Fruit fly (Drosophila melanogaster) whole organism, embryonic: ENCODE results near the gene CG42366.

ENCODE experiments used
- Atf-2 ChIP-seq: fragments of 200-800 bp; sonication (Bioruptor generic); optimal IDR thresholded peaks from 2 replicates; lab custom pipeline; 2016; ENCODE audit warnings: missing biosample characterization, missing genetic modification characterization
- CG10431 ChIP-seq: fragments of 200-800 bp; sonication (Bioruptor generic); optimal IDR thresholded peaks from 3 replicates; lab custom pipeline; 2018; ENCODE audit warnings: missing biosample characterization, mild to moderate bottlenecking, missing genetic modification characterization
- CG10959 ChIP-seq: fragments of 200-800 bp; sonication (Bioruptor generic); IDR thresholded peaks from 2 replicates; pipeline ENCODE4 v1.3.6; 2022; ENCODE audit warnings: missing biosample characterization, missing genetic modification characterization
- CG10979 ChIP-seq: fragments of 200-800 bp; sonication (Bioruptor generic); optimal IDR thresholded peaks from 2 replicates; lab custom pipeline; 2018; ENCODE audit warnings: missing biosample characterization, mild to moderate bottlenecking, missing genetic modification characterization, moderate library complexity
- CG12104 ChIP-seq: fragments of 200-800 bp; sonication (Bioruptor generic); optimal IDR thresholded peaks from 3 replicates; lab custom pipeline; 2016; ENCODE audit warnings: missing biosample characterization, missing genetic modification characterization
- CG12219 ChIP-seq: fragments of 200-800 bp; sonication (Bioruptor generic); optimal IDR thresholded peaks from 3 replicates; lab custom pipeline; 2018; ENCODE audit warnings: missing biosample characterization, mild to moderate bottlenecking, missing genetic modification characterization
- CG13775 ChIP-seq: fragments of 200-800 bp; sonication (Bioruptor generic); optimal IDR thresholded peaks from 3 replicates; lab custom pipeline; 2017; ENCODE audit warnings: missing biosample characterization, mild to moderate bottlenecking, missing genetic modification characterization
- CG15073 ChIP-seq: fragments of 200-800 bp; sonication (Bioruptor generic); optimal IDR thresholded peaks from 2 replicates; lab custom pipeline; 2016; ENCODE audit warnings: missing biosample characterization, missing genetic modification characterization
- CG18619 ChIP-seq: fragments of 200-800 bp; sonication (Bioruptor generic); optimal IDR thresholded peaks from 3 replicates; lab custom pipeline; 2017; ENCODE audit warnings: missing biosample characterization, mild to moderate bottlenecking, missing genetic modification characterization
- CG30431 ChIP-seq: fragments of 200-800 bp; sonication (Bioruptor generic); optimal IDR thresholded peaks from 2 replicates; lab custom pipeline; 2017; ENCODE audit warnings: missing biosample characterization, missing genetic modification characterization
- CG31224 ChIP-seq: fragments of 200-800 bp; sonication (Bioruptor generic); IDR thresholded peaks from 2 replicates; pipeline ENCODE4 v1.3.6; 2022; ENCODE audit warnings: missing biosample characterization, missing genetic modification characterization
- CG31365 ChIP-seq: fragments of 200-800 bp; sonication (Bioruptor generic); optimal IDR thresholded peaks from 2 replicates; lab custom pipeline; 2018; ENCODE audit warnings: missing biosample characterization, mild to moderate bottlenecking, missing genetic modification characterization
- CG32772 ChIP-seq: fragments of 200-800 bp; sonication (Bioruptor generic); IDR thresholded peaks from 2 replicates; pipeline ENCODE4 v1.3.6; 2022; ENCODE audit warnings: missing biosample characterization, missing genetic modification characterization
- CG4328 ChIP-seq: fragments of 200-800 bp; sonication (Bioruptor generic); optimal IDR thresholded peaks from 3 replicates; lab custom pipeline; 2017; ENCODE audit warnings: missing biosample characterization, missing genetic modification reagents, missing genetic modification characterization
- CG6683 ChIP-seq: fragments of 200-800 bp; sonication (Bioruptor generic); optimal IDR thresholded peaks from 2 replicates; lab custom pipeline; 2017; ENCODE audit warnings: missing biosample characterization, mild to moderate bottlenecking, missing genetic modification characterization, missing genetic modification reagents
- CG6689 ChIP-seq: fragments of 200-800 bp; sonication (Bioruptor generic); IDR thresholded peaks from 2 replicates; pipeline ENCODE4 v1.3.6; 2022; ENCODE audit warnings: missing biosample characterization, missing genetic modification characterization
- CG7963 ChIP-seq: fragments of 200-800 bp; sonication (Bioruptor generic); IDR thresholded peaks from 3 replicates; pipeline ENCODE4 v1.3.6; 2022; ENCODE audit warnings: missing biosample characterization, missing genetic modification characterization; ENCODE audit not compliant: partially characterized antibody
- CG8924 ChIP-seq: fragments of 200-800 bp; optimal IDR thresholded peaks from 3 replicates; lab custom pipeline; 2019; ENCODE audit warnings: missing biosample characterization, mild to moderate bottlenecking, missing genetic modification characterization, moderate library complexity
- CG8944 ChIP-seq: fragments of 200-800 bp; sonication (Bioruptor generic); optimal IDR thresholded peaks from 3 replicates; lab custom pipeline; 2016; ENCODE audit warnings: missing biosample characterization, missing genetic modification characterization
- CG9437 ChIP-seq: fragments of 200-800 bp; sonication (Bioruptor generic); optimal IDR thresholded peaks from 2 replicates; lab custom pipeline; 2018; ENCODE audit warnings: missing biosample characterization, mild to moderate bottlenecking, missing genetic modification characterization
- CTCF ChIP-seq: fragments of 200-800 bp; sonication (Bioruptor generic); optimal IDR thresholded peaks from 2 replicates; lab custom pipeline; 2017; ENCODE audit warnings: missing biosample characterization, mild to moderate bottlenecking, missing genetic modification characterization, moderate library complexity
- Dek ChIP-seq: fragments of 200-800 bp; sonication (Bioruptor generic); optimal IDR thresholded peaks from 3 replicates; lab custom pipeline; 2019; ENCODE audit warnings: missing biosample characterization, mild to moderate bottlenecking, missing genetic modification characterization, moderate library complexity
- ERR ChIP-seq: fragments of 200-800 bp; sonication (Bioruptor generic); optimal IDR thresholded peaks from 2 replicates; lab custom pipeline; 2016; ENCODE audit warnings: missing biosample characterization, missing genetic modification characterization
- HmgZ ChIP-seq: fragments of 200-800 bp; sonication (Bioruptor generic); optimal IDR thresholded peaks from 2 replicates; lab custom pipeline; 2018; ENCODE audit warnings: missing biosample characterization, mild to moderate bottlenecking, missing genetic modification characterization
- Hr39 ChIP-seq: fragments of >200 bp; optimal IDR thresholded peaks from 2 replicates; lab custom pipeline; 2017
- Neu2 ChIP-seq: fragments of 200-800 bp; sonication (Bioruptor generic); optimal IDR thresholded peaks from 3 replicates; lab custom pipeline; 2016; ENCODE audit warnings: missing biosample characterization, missing genetic modification characterization, borderline replicate concordance
- Opbp ChIP-seq: fragments of 200-800 bp; sonication (Bioruptor generic); IDR thresholded peaks from 3 replicates; pipeline ENCODE4 v1.3.6; 2022; ENCODE audit warnings: missing biosample characterization, missing genetic modification characterization; ENCODE audit not compliant: partially characterized antibody
- Spps ChIP-seq: fragments of 200-800 bp; sonication (Bioruptor generic); optimal IDR thresholded peaks from 2 replicates; lab custom pipeline; 2018; ENCODE audit warnings: missing biosample characterization, mild to moderate bottlenecking, missing genetic modification characterization
- Stat92E ChIP-seq, 3 experiments: fragments of >200 bp in 2 of 3; fragments of 200-800 bp in 1 of 3; sonication (Bioruptor generic) in 1 of 3; optimal IDR thresholded peaks; 2 replicates each; lab custom pipeline; 2017 to 2019; ENCODE audit warnings: missing biosample characterization in 3 of 3, missing genetic modification characterization in 3 of 3, mild to moderate bottlenecking in 1 of 3, moderate library complexity in 1 of 3
- ab ChIP-seq: fragments of 200-800 bp; sonication (Bioruptor generic); optimal IDR thresholded peaks from 2 replicates; lab custom pipeline; 2016; ENCODE audit warnings: missing biosample characterization, missing genetic modification characterization
- ash1 ChIP-seq: fragments of 200-800 bp; sonication (Bioruptor generic); optimal IDR thresholded peaks from 2 replicates; lab custom pipeline; 2018; ENCODE audit warnings: missing biosample characterization, mild to moderate bottlenecking, missing genetic modification characterization
- ato ChIP-seq: fragments of 200-800 bp; sonication (Bioruptor generic); IDR thresholded peaks from 2 replicates; pipeline ENCODE4 v1.3.6; 2022; ENCODE audit warnings: missing biosample characterization, missing genetic modification characterization; ENCODE audit not compliant: partially characterized antibody
- bab2 ChIP-seq: fragments of 200-800 bp; sonication (Bioruptor generic); optimal IDR thresholded peaks from 2 replicates; lab custom pipeline; 2016; ENCODE audit warnings: missing biosample characterization, missing genetic modification characterization
- bigmax ChIP-seq: fragments of 200-800 bp; sonication (Bioruptor generic); optimal IDR thresholded peaks from 2 replicates; lab custom pipeline; 2018; ENCODE audit warnings: missing biosample characterization, mild to moderate bottlenecking, missing genetic modification characterization
- chm ChIP-seq: fragments of 200-800 bp; sonication (Bioruptor generic); IDR thresholded peaks from 2 replicates; pipeline ENCODE4 v1.3.6; 2022; ENCODE audit warnings: missing biosample characterization, missing genetic modification characterization
- cwo ChIP-seq: fragments of 200-800 bp; sonication (Bioruptor generic); optimal IDR thresholded peaks from 3 replicates; lab custom pipeline; 2017; ENCODE audit warnings: missing biosample characterization, missing genetic modification characterization, mild to moderate bottlenecking, moderate library complexity, missing genetic modification reagents
- dmrt99B ChIP-seq: fragments of 200-800 bp; sonication (Bioruptor generic); optimal IDR thresholded peaks from 2 replicates; lab custom pipeline; 2018; ENCODE audit warnings: missing biosample characterization, mild to moderate bottlenecking, missing genetic modification characterization, moderate library complexity
- ems ChIP-seq: fragments of 200-800 bp; sonication (Bioruptor generic); optimal IDR thresholded peaks from 3 replicates; lab custom pipeline; 2016; ENCODE audit warnings: missing biosample characterization, missing genetic modification characterization
- exex ChIP-seq: fragments of 200-800 bp; sonication (Bioruptor generic); optimal IDR thresholded peaks from 4 replicates; lab custom pipeline; 2018; ENCODE audit warnings: missing biosample characterization, mild to moderate bottlenecking, missing genetic modification characterization, moderate library complexity
- fu2 ChIP-seq: fragments of 200-800 bp; sonication (Bioruptor generic); optimal IDR thresholded peaks from 2 replicates; lab custom pipeline; 2016; ENCODE audit warnings: missing biosample characterization, missing genetic modification characterization
- gt ChIP-seq: fragments of 200-800 bp; sonication (Bioruptor generic); IDR thresholded peaks from 2 replicates; pipeline ENCODE4 v1.3.6; 2022; ENCODE audit warnings: missing biosample characterization, missing genetic modification characterization
- lab ChIP-seq: fragments of 200-800 bp; sonication (Bioruptor generic); optimal IDR thresholded peaks from 3 replicates; lab custom pipeline; 2017; ENCODE audit warnings: missing biosample characterization, missing genetic modification characterization, mild to moderate bottlenecking, moderate library complexity, missing genetic modification reagents
- phol ChIP-seq: fragments of 200-800 bp; sonication (Bioruptor generic); optimal IDR thresholded peaks from 3 replicates; lab custom pipeline; 2018; ENCODE audit warnings: missing biosample characterization, mild to moderate bottlenecking, missing genetic modification characterization, moderate library complexity
- row ChIP-seq: fragments of 200-800 bp; sonication (Bioruptor generic); IDR thresholded peaks from 3 replicates; pipeline ENCODE4 v1.3.6; 2022; ENCODE audit warnings: missing biosample characterization, missing genetic modification characterization
- sc ChIP-seq, 3 experiments: fragments of >200 bp in 2 of 3; fragments of 200-800 bp in 1 of 3; sonication (Bioruptor generic) in 1 of 3; optimal IDR thresholded peaks; 2 replicates in 2 of 3; 3 replicates in 1 of 3; lab custom pipeline; 2017; ENCODE audit warnings: mild to moderate bottlenecking in 1 of 3, missing biosample characterization in 1 of 3, missing genetic modification characterization in 1 of 3, missing genetic modification reagents in 1 of 3
- sd ChIP-seq: fragments of 200-800 bp; sonication (Bioruptor generic); optimal IDR thresholded peaks from 3 replicates; lab custom pipeline; 2018; ENCODE audit warnings: missing biosample characterization, mild to moderate bottlenecking, missing genetic modification characterization, moderate library complexity
- tgo ChIP-seq: fragments of 200-800 bp; sonication (Bioruptor generic); IDR thresholded peaks from 3 replicates; pipeline ENCODE4 v1.3.6; 2022; ENCODE audit warnings: missing biosample characterization, missing genetic modification characterization
- tx ChIP-seq: fragments of 200-800 bp; sonication (Bioruptor generic); optimal IDR thresholded peaks from 2 replicates; lab custom pipeline; 2016; ENCODE audit warnings: missing biosample characterization, missing genetic modification characterization
- unc-4 ChIP-seq: fragments of 200-800 bp; sonication (Bioruptor generic); IDR thresholded peaks from 2 replicates; pipeline ENCODE4 v1.3.6; 2022; ENCODE audit warnings: missing biosample characterization, missing genetic modification characterization; ENCODE audit not compliant: partially characterized antibody

Gene CG42366

dm6 chr2L:9956993-9957652, 32.2 kb downstream of the CG42366 start, which contains the start of the genes CG4658 and CG5846 (continued):
- peak; percentile 22 for TF ChIP-seq bigmax (GFP tag; lab: Kevin White, UChicago)
- TF ChIP-seq fu2 (GFP tag; lab: Kevin White, UChicago), result peak; percentile 79
- no peak for TF ChIP-seq ERR (GFP tag; lab: Kevin White, UChicago)
- TF ChIP-seq ash1, result no peak
- TF ChIP-seq ato (GFP tag; lab: Robert Waterston, UW), result no peak
- TF ChIP-seq sd (tag; lab: Kevin White, UChicago), result peak; percentile 84
- TF ChIP-seq phol, result peak; percentile 96
- TF ChIP-seq CG31224 (GFP tag; lab: Robert Waterston, UW), result peak; percentile 90
- TF ChIP-seq Spps (tag; lab: Kevin White, UChicago), result peak; percentile 94
- TF ChIP-seq Atf-2 (GFP tag; lab: Kevin White, UChicago), result peak; percentile 75
- TF ChIP-seq dmrt99B (tag; lab: Kevin White, UChicago), result peak; percentile 94
- peak; percentile 99 for TF ChIP-seq row (GFP tag; lab: Robert Waterston, UW)
- TF ChIP-seq Hr39 (lab: Kevin White, UChicago), result no peak
- TF ChIP-seq CG10959 (GFP tag; lab: Robert Waterston, UW), result peak; percentile 89; the same call in 1 of the 2 replicates
- peak; percentile 45 for TF ChIP-seq tx (GFP tag; lab: Kevin White, UChicago)
- TF ChIP-seq Opbp (GFP tag; lab: Robert Waterston, UW), result no peak
- TF ChIP-seq chm, result peak; percentile 94
- TF ChIP-seq CG30431 (GFP tag; lab: Kevin White, UChicago), result peak; percentile 73
- TF ChIP-seq CTCF (GFP tag; lab: Kevin White, UChicago), result peak; percentile 33
- TF ChIP-seq CG6683 (GFP tag; lab: Kevin White, UChicago), result peak; percentile 75
- TF ChIP-seq CG6689, result peak; percentile 97
- TF ChIP-seq HmgZ (tag; lab: Kevin White, UChicago), result peak; percentile 94
- peak; percentile 80 for TF ChIP-seq CG8944 (GFP tag; lab: Kevin White, UChicago)
- peak; percentile 82 for TF ChIP-seq cwo (GFP tag; lab: Kevin White, UChicago)
- TF ChIP-seq Neu2, result no peak
- TF ChIP-seq CG10431 (GFP tag; lab: Kevin White, UChicago), result peak; percentile 77
- peak; percentile 83 for TF ChIP-seq CG9437 (GFP tag; lab: Kevin White, UChicago)
- TF ChIP-seq unc-4, result no peak
- peak; percentile 77 for TF ChIP-seq CG15073
- TF ChIP-seq CG12104 (GFP tag; lab: Kevin White, UChicago), result peak; percentile 85
- no peak for TF ChIP-seq CG7963 (GFP tag; lab: Robert Waterston, UW)
- peak; percentile 96 for TF ChIP-seq CG10979 (tag; lab: Kevin White, UChicago)
- peak in 1 of 3 experiments; percentile 88 for TF ChIP-seq Stat92E (GFP tag; optimal IDR thresholded peaks at IDR 0.05; lab: Kevin White, UChicago)
- TF ChIP-seq Dek (tag; lab: Kevin White, UChicago), result peak; percentile 93
- peak; percentile 77 for TF ChIP-seq CG12219 (GFP tag; lab: Kevin White, UChicago)
- peak; percentile 69 for TF ChIP-seq gt (GFP tag; lab: Robert Waterston, UW)
- TF ChIP-seq bab2 (GFP tag; lab: Kevin White, UChicago), result peak; percentile 90
- peak; percentile 80 for TF ChIP-seq ems (GFP tag; lab: Kevin White, UChicago)
- TF ChIP-seq CG32772 (GFP tag; lab: Robert Waterston, UW), result peak; percentile 97
- TF ChIP-seq CG13775 (GFP tag; lab: Kevin White, UChicago), result peak; percentile 93
- TF ChIP-seq lab (GFP tag; lab: Kevin White, UChicago), result peak; percentile 94
- peak; percentile 87 for TF ChIP-seq CG18619 (GFP tag; lab: Kevin White, UChicago)
- peak; percentile 98 for TF ChIP-seq tgo (GFP tag; lab: Robert Waterston, UW)
- no peak for TF ChIP-seq sc (optimal IDR thresholded peaks at IDR 0.05; lab: Kevin White, UChicago)
- peak; percentile 82 for TF ChIP-seq sc (GFP tag; optimal IDR thresholded peaks at IDR 0.05; lab: Kevin White, UChicago)
- TF ChIP-seq exex (tag; lab: Kevin White, UChicago), result peak; percentile 82
- peak; percentile 96 for TF ChIP-seq CG8924 (tag; lab: Kevin White, UChicago)
- TF ChIP-seq CG31365 (tag; lab: Kevin White, UChicago), result no peak
- TF ChIP-seq ab, result peak; percentile 26
- TF ChIP-seq CG4328 (GFP tag; lab: Kevin White, UChicago), result peak; percentile 68
